Worm (Caenorhabditis elegans) whole organism, L4 larva: ENCODE results near the gene str-220.

ENCODE experiments used
- T20F7.1 ChIP-seq: fragments of 200-800 bp; sonication (Bioruptor generic); optimal IDR thresholded peaks from 2 replicates; lab custom pipeline; 2018; ENCODE audit warnings: mild to moderate bottlenecking, missing genetic modification characterization, missing compliant biosample characterization
- T26A8.4 ChIP-seq: fragments of 200-800 bp; sonication (Bioruptor generic); IDR thresholded peaks from 2 replicates; pipeline ENCODE4 v1.3.6; 2022; ENCODE audit warnings: missing genetic modification characterization, missing compliant biosample characterization
- Y105C5A.15 ChIP-seq: fragments of 200-800 bp; sonication (Bioruptor generic); IDR thresholded peaks from 2 replicates; pipeline ENCODE4 v1.3.6; 2022; ENCODE audit warnings: missing genetic modification characterization, missing compliant biosample characterization
- Y48G9A.11 ChIP-seq: fragments of 200-800 bp; sonication (Bioruptor generic); IDR thresholded peaks from 2 replicates; pipeline ENCODE4 v1.3.6; 2022; ENCODE audit warnings: missing genetic modification reagents, missing genetic modification characterization, missing compliant biosample characterization
- aha-1 ChIP-seq: fragments of 150-350 bp; peaks from one replicate; lab custom pipeline; 2014; ENCODE audit warnings: missing biosample characterization, missing genetic modification characterization
- arid-1 ChIP-seq: fragments of 200-800 bp; sonication (Bioruptor generic); conservative IDR thresholded peaks from 2 replicates; pipeline ENCODE4 v1.3.6; 2022; ENCODE audit warnings: missing genetic modification reagents, missing genetic modification characterization, missing compliant biosample characterization
- ceh-32 ChIP-seq: sonication (generic microtip); optimal IDR thresholded peaks from 2 replicates; lab custom pipeline; 2016; ENCODE audit warnings: mild to moderate bottlenecking, missing genetic modification characterization, missing compliant biosample characterization; ENCODE audit not compliant: poor library complexity
- ceh-44 ChIP-seq: fragments of 200-800 bp; sonication (Bioruptor generic); IDR thresholded peaks from 2 replicates; pipeline ENCODE4 v1.3.6; 2022; ENCODE audit warnings: missing genetic modification reagents, missing genetic modification characterization, missing compliant biosample characterization
- ceh-62 ChIP-seq: sonication (generic microtip); optimal IDR thresholded peaks from 2 replicates; lab custom pipeline; 2017; ENCODE audit warnings: missing biosample characterization, missing genetic modification characterization
- cey-2 ChIP-seq: sonication (generic microtip); optimal IDR thresholded peaks from 3 replicates; lab custom pipeline; 2017; ENCODE audit warnings: missing genetic modification characterization, mild to moderate bottlenecking, missing compliant biosample characterization, antibody characterized with exemption, borderline replicate concordance; ENCODE audit not compliant: insufficient read depth
- ctbp-1 ChIP-seq: fragments of 200-800 bp; sonication (Bioruptor generic); IDR thresholded peaks from 2 replicates; pipeline ENCODE4 v1.3.6; 2022; ENCODE audit warnings: missing genetic modification reagents, missing genetic modification characterization, missing compliant biosample characterization
- daf-16 ChIP-seq, 3 experiments: sonication (generic microtip); optimal IDR thresholded peaks; 2 replicates each; lab custom pipeline; 2016 to 2017; ENCODE audit warnings: missing genetic modification characterization in 3 of 3, missing genetic modification reagents in 3 of 3, mild to moderate bottlenecking in 2 of 3, missing compliant biosample characterization in 2 of 3, missing biosample characterization in 1 of 3, moderate library complexity in 1 of 3
- dmd-6 ChIP-seq: fragments of 200-800 bp; sonication (Bioruptor generic); IDR thresholded peaks from 2 replicates; pipeline ENCODE4 v1.3.6; 2022; ENCODE audit warnings: missing genetic modification reagents, missing genetic modification characterization, missing compliant biosample characterization
- dmd-8 ChIP-seq: fragments of 200-800 bp; sonication (Bioruptor generic); IDR thresholded peaks from 2 replicates; pipeline ENCODE4 v1.3.6; 2022; ENCODE audit warnings: missing genetic modification characterization, missing compliant biosample characterization
- dpl-1 ChIP-seq: fragments of 150-350 bp; optimal IDR thresholded peaks from 2 replicates; lab custom pipeline; 2014; ENCODE audit warnings: missing biosample characterization, missing genetic modification reagents, missing genetic modification characterization
- dve-1 ChIP-seq: sonication (generic microtip); optimal IDR thresholded peaks from 2 replicates; lab custom pipeline; 2017; ENCODE audit warnings: antibody characterized with exemption, mild to moderate bottlenecking, missing genetic modification characterization, missing compliant biosample characterization; ENCODE audit not compliant: insufficient read depth
- hif-1 ChIP-seq, 2 experiments: sonication (generic microtip); optimal IDR thresholded peaks; 2 replicates each; lab custom pipeline; 2016 to 2017; ENCODE audit warnings: missing compliant biosample characterization in 2 of 2, missing genetic modification characterization in 2 of 2, missing genetic modification reagents in 2 of 2, missing genotype in 2 of 2, mild to moderate bottlenecking in 1 of 2
- hlh-11 ChIP-seq: fragments of 200-800 bp; sonication (Bioruptor generic); optimal IDR thresholded peaks from 2 replicates; lab custom pipeline; 2018; ENCODE audit warnings: mild to moderate bottlenecking, missing genetic modification characterization, missing compliant biosample characterization
- hlh-30 ChIP-seq: sonication (generic microtip); optimal IDR thresholded peaks from 2 replicates; lab custom pipeline; 2017; ENCODE audit warnings: antibody characterized with exemption, mild to moderate bottlenecking, missing genetic modification characterization, missing compliant biosample characterization; ENCODE audit not compliant: insufficient read depth
- hmg-1.1 ChIP-seq: fragments of 200-800 bp; sonication (Bioruptor generic); IDR thresholded peaks from 2 replicates; pipeline ENCODE4 v1.3.6; 2022; ENCODE audit warnings: missing genetic modification reagents, missing genetic modification characterization, missing compliant biosample characterization
- jun-1 ChIP-seq: fragments of 150-350 bp; optimal IDR thresholded peaks from 2 replicates; lab custom pipeline; 2014; ENCODE audit warnings: missing biosample characterization, missing genetic modification reagents, missing genetic modification characterization
- lin-1 ChIP-seq: fragments of 200-800 bp; sonication (Bioruptor generic); IDR thresholded peaks from 2 replicates; pipeline ENCODE4 v1.3.6; 2022; ENCODE audit warnings: missing genetic modification reagents, missing genetic modification characterization, missing compliant biosample characterization
- lin-15B ChIP-seq: fragments of 150-350 bp; sonication (generic microtip); optimal IDR thresholded peaks from 3 replicates; lab custom pipeline; 2014; ENCODE audit warnings: missing biosample characterization, missing genetic modification characterization
- lin-29 ChIP-seq: fragments of 200-800 bp; sonication (Bioruptor generic); IDR thresholded peaks from 2 replicates; pipeline ENCODE4 v1.3.6; 2022; ENCODE audit warnings: missing genetic modification reagents, missing genetic modification characterization, missing compliant biosample characterization
- lin-38 ChIP-seq: fragments of 200-800 bp; sonication (Bioruptor generic); IDR thresholded peaks from 2 replicates; pipeline ENCODE4 v1.3.6; 2022; ENCODE audit warnings: missing genetic modification reagents, missing genetic modification characterization, missing compliant biosample characterization
- madf-5 ChIP-seq, 2 experiments: fragments of 200-800 bp; sonication (Bioruptor generic); IDR thresholded peaks; 2 replicates each; pipeline ENCODE4 v1.3.6; 2022; ENCODE audit warnings: missing compliant biosample characterization in 2 of 2, missing genetic modification characterization in 2 of 2
- madf-9 ChIP-seq: fragments of 200-800 bp; sonication (Bioruptor generic); conservative IDR thresholded peaks from 2 replicates; pipeline ENCODE4 v1.3.6; 2022; ENCODE audit warnings: missing genetic modification reagents, missing genetic modification characterization, missing compliant biosample characterization
- mdt-29 ChIP-seq: fragments of 200-800 bp; sonication (Bioruptor generic); IDR thresholded peaks from 2 replicates; pipeline ENCODE4 v1.3.6; 2022; ENCODE audit warnings: missing genetic modification reagents, missing genetic modification characterization, missing compliant biosample characterization
- mes-2 ChIP-seq: sonication (generic microtip); optimal IDR thresholded peaks from 2 replicates; lab custom pipeline; 2016; ENCODE audit warnings: missing genotype, mild to moderate bottlenecking, missing genetic modification characterization, missing compliant biosample characterization; ENCODE audit not compliant: poor library complexity, severe bottlenecking
- mxl-2 ChIP-seq: fragments of 200-800 bp; sonication (Bioruptor generic); conservative IDR thresholded peaks from 2 replicates; pipeline ENCODE4 v1.3.6; 2022; ENCODE audit warnings: missing genetic modification reagents, missing genetic modification characterization, missing compliant biosample characterization
- nhr-10 ChIP-seq: fragments of 150-350 bp; optimal IDR thresholded peaks from 2 replicates; lab custom pipeline; 2014; ENCODE audit warnings: missing biosample characterization, missing genetic modification characterization
- nhr-102 ChIP-seq: sonication (generic microtip); optimal IDR thresholded peaks from 2 replicates; lab custom pipeline; 2016; ENCODE audit warnings: mild to moderate bottlenecking, missing genetic modification characterization, moderate library complexity, missing compliant biosample characterization
- nhr-111 ChIP-seq: fragments of 200-800 bp; sonication (Bioruptor generic); optimal IDR thresholded peaks from 2 replicates; lab custom pipeline; 2018; ENCODE audit warnings: mild to moderate bottlenecking, missing genetic modification characterization, missing compliant biosample characterization
- nhr-41 ChIP-seq: fragments of 200-800 bp; sonication (Bioruptor generic); IDR thresholded peaks from 2 replicates; pipeline ENCODE4 v1.3.6; 2022; ENCODE audit warnings: missing genetic modification reagents, missing genetic modification characterization, missing compliant biosample characterization
- nhr-48 ChIP-seq: sonication (generic microtip); optimal IDR thresholded peaks from 2 replicates; lab custom pipeline; 2016; ENCODE audit warnings: mild to moderate bottlenecking, missing genetic modification characterization, missing compliant biosample characterization
- php-3 ChIP-seq: fragments of 200-800 bp; sonication (Bioruptor generic); IDR thresholded peaks from 2 replicates; pipeline ENCODE4 v1.3.6; 2022; ENCODE audit warnings: missing genetic modification reagents, missing genetic modification characterization, missing compliant biosample characterization
- sdz-12 ChIP-seq: fragments of 200-800 bp; sonication (Bioruptor generic); optimal IDR thresholded peaks from 2 replicates; lab custom pipeline; 2018; ENCODE audit warnings: mild to moderate bottlenecking, missing genetic modification characterization, missing compliant biosample characterization
- snpc-1.2 ChIP-seq: fragments of 200-800 bp; sonication (Bioruptor generic); IDR thresholded peaks from 2 replicates; pipeline ENCODE4 v1.3.6; 2022; ENCODE audit warnings: missing genetic modification reagents, missing genetic modification characterization, missing compliant biosample characterization
- tra-1 ChIP-seq: fragments of 200-800 bp; sonication (Bioruptor generic); IDR thresholded peaks from 2 replicates; pipeline ENCODE4 v1.3.6; 2022; ENCODE audit warnings: missing genetic modification reagents, missing genetic modification characterization, missing compliant biosample characterization
- unc-62 ChIP-seq, 3 experiments: fragments of 150-350 bp in 1 of 3; sonication (generic microtip); optimal IDR thresholded peaks in 2 of 3; peaks in 1 of 3; 1 replicate in 1 of 3; 2 replicates in 2 of 3; lab custom pipeline; 2014 to 2017; ENCODE audit warnings: missing biosample characterization in 3 of 3, missing genetic modification characterization in 3 of 3, missing genetic modification reagents in 3 of 3, missing genotype in 1 of 3
- vab-7 ChIP-seq: fragments of 200-800 bp; sonication (Bioruptor generic); IDR thresholded peaks from 2 replicates; pipeline ENCODE4 v1.3.6; 2022; ENCODE audit warnings: missing genetic modification reagents, missing genetic modification characterization, missing compliant biosample characterization
- zag-1 ChIP-seq: fragments of 150-350 bp; optimal IDR thresholded peaks from 2 replicates; lab custom pipeline; 2014; ENCODE audit warnings: missing biosample characterization, missing genetic modification characterization
- zfp-2 ChIP-seq: sonication (generic microtip); optimal IDR thresholded peaks from 2 replicates; lab custom pipeline; 2016; ENCODE audit warnings: mild to moderate bottlenecking, missing genetic modification characterization, missing compliant biosample characterization
- zfp-3 ChIP-seq: fragments of 200-800 bp; sonication (Bioruptor generic); conservative IDR thresholded peaks from 2 replicates; pipeline ENCODE4 v1.3.6; 2022; ENCODE audit warnings: missing genetic modification reagents, missing genetic modification characterization, missing compliant biosample characterization
- zip-2 ChIP-seq: fragments of 150-350 bp; optimal IDR thresholded peaks from 2 replicates; lab custom pipeline; 2014; ENCODE audit warnings: missing biosample characterization, missing genetic modification characterization
- ztf-11 ChIP-seq: fragments of 150-350 bp; optimal IDR thresholded peaks from 2 replicates; lab custom pipeline; 2014; ENCODE audit warnings: missing biosample characterization, missing genetic modification characterization

The str-220 gene

DNA sequence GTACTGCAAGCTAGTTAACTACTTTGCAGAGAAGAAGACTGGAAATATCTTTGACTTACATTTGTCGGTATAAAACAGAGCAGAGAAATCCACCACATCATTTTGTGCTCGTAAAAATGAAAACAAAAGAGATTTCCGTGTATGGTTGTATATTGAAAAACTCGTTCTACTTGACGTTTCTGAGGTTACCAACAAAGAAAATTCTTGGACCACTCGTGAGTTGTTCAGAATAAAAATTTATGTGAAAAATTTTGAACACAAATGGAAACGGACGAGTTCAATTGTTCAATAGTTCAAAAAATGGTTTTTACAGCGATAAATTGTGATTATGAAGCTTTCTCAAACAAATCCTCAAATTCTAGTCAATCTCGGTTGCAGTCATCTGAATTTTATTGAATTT, 13.5 kb upstream of the str-220 start, which contains the start of gene clec-179:
Gene clec-179, minus strand, starts transcription at position 101 of the 400 bp plus-strand sequence.
- TF ChIP-seq mxl-2 (GFP tag; lab: Robert Waterston, UW) = no peak
- no peak for TF ChIP-seq Y48G9A.11
- TF ChIP-seq T26A8.4 = no peak
- no peak for TF ChIP-seq sdz-12 (GFP tag; lab: Kevin White, UChicago)
- TF ChIP-seq cey-2 (tag; lab: Kevin White, UChicago) = no peak
- TF ChIP-seq lin-1 (GFP tag; lab: Robert Waterston, UW) = no peak
- no peak for TF ChIP-seq unc-62 (GFP tag; optimal IDR thresholded peaks at IDR 0.05 in 1 of 2; lab: Kevin White, UChicago)
- TF ChIP-seq unc-62 (tag; optimal IDR thresholded peaks at IDR 0.05; lab: Kevin White, UChicago) = no peak
- no peak for TF ChIP-seq vab-7 (GFP tag; lab: Robert Waterston, UW)
- TF ChIP-seq ceh-62 (tag; lab: Kevin White, UChicago) = no peak
- TF ChIP-seq, all 104 proteins: peak for 0

DNA sequence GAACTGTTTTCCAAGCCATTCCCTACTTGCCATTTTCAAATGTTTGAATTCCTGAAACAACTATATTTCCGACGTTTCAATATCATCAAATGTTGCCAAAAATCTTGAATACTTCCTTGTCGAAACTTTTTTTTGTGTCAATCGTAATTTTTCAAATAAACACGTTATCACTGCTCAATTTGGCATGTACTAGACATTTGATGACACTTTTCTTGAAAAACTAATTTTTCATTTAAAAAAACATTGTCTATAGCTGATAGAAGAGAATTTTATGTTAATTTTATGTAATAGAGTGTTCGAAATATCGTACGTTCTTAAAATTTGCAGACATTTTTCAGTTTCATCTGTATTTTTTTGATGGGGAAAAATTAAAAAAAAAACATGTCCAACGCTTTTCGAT, 11.7 kb upstream of the str-220 start:
- no peak for TF ChIP-seq zfp-3 (GFP tag; lab: Robert Waterston, UW)
- TF ChIP-seq arid-1 (GFP tag; lab: Robert Waterston, UW) = no peak
- no peak for TF ChIP-seq lin-38
- no peak for TF ChIP-seq zip-2 (tag; lab: Kevin White, UChicago)
- TF ChIP-seq mxl-2 (GFP tag; lab: Robert Waterston, UW) = no peak
- TF ChIP-seq ctbp-1 = no peak
- TF ChIP-seq T20F7.1 (GFP tag; lab: Kevin White, UChicago) = peak; percentile 40
- no peak for TF ChIP-seq ceh-44 (GFP tag; lab: Robert Waterston, UW)
- TF ChIP-seq Y105C5A.15 (GFP tag; lab: Robert Waterston, UW) = no peak
- no peak for TF ChIP-seq aha-1 (tag; lab: Kevin White, UChicago)
- TF ChIP-seq dpl-1 (GFP tag; lab: Kevin White, UChicago) = no peak
- no peak for TF ChIP-seq lin-29 (GFP tag; lab: Robert Waterston, UW)
- TF ChIP-seq nhr-41 (GFP tag; lab: Robert Waterston, UW) = no peak
- peak; percentile 38 for TF ChIP-seq hlh-11 (tag; lab: Kevin White, UChicago)
- TF ChIP-seq dmd-8 (GFP tag; lab: Robert Waterston, UW) = no peak
- TF ChIP-seq lin-15B (tag; lab: Kevin White, UChicago) = no peak
- TF ChIP-seq tra-1 (GFP tag; lab: Robert Waterston, UW) = 0 out of 2 replicates have a peak, but pooled peaks have one; percentile 49
- no peak for TF ChIP-seq madf-9 (GFP tag; lab: Robert Waterston, UW)
- TF ChIP-seq madf-5 (GFP tag; IDR thresholded peaks at IDR 0.05; lab: Robert Waterston, UW) = no peak
- TF ChIP-seq jun-1 (tag; lab: Kevin White, UChicago) = no peak
- TF ChIP-seq zfp-2 (tag; lab: Kevin White, UChicago) = no peak
- TF ChIP-seq mdt-29 = no peak
- TF ChIP-seq hif-1 (tag; optimal IDR thresholded peaks at IDR 0.05; lab: Kevin White, UChicago) = no peak
- no peak for TF ChIP-seq vab-7 (GFP tag; lab: Robert Waterston, UW)
- TF ChIP-seq nhr-102 (tag; lab: Kevin White, UChicago) = peak; percentile 52
- no peak for TF ChIP-seq hlh-30 (tag; lab: Kevin White, UChicago)
- TF ChIP-seq ztf-11 (tag; lab: Kevin White, UChicago) = no peak
- peak in 1 of 2 experiments; percentile 49 for TF ChIP-seq daf-16 (GFP tag; optimal IDR thresholded peaks at IDR 0.05; lab: Kevin White, UChicago)
- peak; percentile 91 for TF ChIP-seq daf-16 (tag; optimal IDR thresholded peaks at IDR 0.05; lab: Kevin White, UChicago)
- TF ChIP-seq dve-1 (tag; lab: Kevin White, UChicago) = peak; percentile 60
- no peak for TF ChIP-seq snpc-1.2 (GFP tag; lab: Robert Waterston, UW)
- TF ChIP-seq php-3 (GFP tag; lab: Robert Waterston, UW) = peak; percentile 54; the same call in 1 of the 2 replicates
- TF ChIP-seq unc-62 (GFP tag; optimal IDR thresholded peaks at IDR 0.05 in 1 of 2; lab: Kevin White, UChicago) = peak in 1 of 2 experiments; percentile 4
- no peak for TF ChIP-seq unc-62 (tag; optimal IDR thresholded peaks at IDR 0.05; lab: Kevin White, UChicago)
- no peak for TF ChIP-seq mes-2 (tag; lab: Kevin White, UChicago)
- no peak for TF ChIP-seq nhr-111 (GFP tag; lab: Kevin White, UChicago)
- TF ChIP-seq dmd-6 (GFP tag; lab: Robert Waterston, UW) = peak; percentile 94
- no peak for TF ChIP-seq nhr-10
- TF ChIP-seq nhr-48 (tag; lab: Kevin White, UChicago) = peak; percentile 54
- no peak for TF ChIP-seq hmg-1.1 (GFP tag; lab: Robert Waterston, UW)
- TF ChIP-seq ceh-32 (tag; lab: Kevin White, UChicago) = no peak
- TF ChIP-seq zag-1 = no peak
